Worm (Caenorhabditis elegans): ENCODE data around the gene K12H6.2.
A peak's percentile ranks its signal among the peaks of the same experiment; 100 is the strongest.

The K12H6.2 gene

DNA sequence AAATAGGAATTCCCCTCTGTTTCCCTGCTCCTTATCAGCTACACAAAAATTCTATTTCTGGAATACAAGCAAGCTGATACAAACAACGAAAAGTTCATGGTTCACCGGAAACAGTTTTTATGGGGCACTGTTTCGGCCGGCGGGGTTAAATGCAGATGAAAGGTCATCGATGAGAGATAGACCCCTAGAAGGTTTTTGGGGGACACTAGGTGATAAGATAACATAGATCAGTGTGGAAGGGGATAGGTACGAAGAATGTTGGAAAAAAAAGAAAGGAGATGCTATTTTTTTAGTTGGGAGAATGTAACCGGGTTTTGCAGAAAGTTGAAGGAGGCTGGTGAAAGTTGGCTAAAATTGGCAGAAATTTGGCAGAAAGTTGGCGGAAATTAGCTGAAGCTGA, 9.8 kb downstream of the K12H6.2 start:
- TF ChIP-seq nhr-129 (tag; optimal IDR thresholded peaks at IDR 0.05), result no peak

DNA sequence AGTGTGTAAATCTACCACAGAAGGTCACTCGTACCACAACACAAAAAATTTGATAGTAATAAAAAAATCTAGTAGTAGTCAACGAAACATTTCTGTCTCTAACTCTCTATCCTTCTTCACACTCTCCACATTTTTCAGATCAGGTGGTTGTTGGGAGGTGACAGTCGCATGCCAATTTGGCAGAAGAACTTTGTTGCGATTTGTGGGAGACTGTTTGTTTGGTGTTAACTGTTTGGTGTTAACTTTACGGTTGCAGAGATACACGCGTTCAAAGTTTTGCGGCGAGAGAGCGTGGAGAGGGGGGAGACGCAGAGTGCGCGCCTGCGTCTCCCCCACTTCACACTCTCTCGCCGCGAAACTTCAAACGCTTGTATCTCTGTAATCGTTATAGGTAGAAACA, 10.4 kb downstream of the K12H6.2 start:
- peak; percentile 56 for TF ChIP-seq nhr-25 (tag; optimal IDR thresholded peaks at IDR 0.05)
- TF ChIP-seq nhr-129 (tag; optimal IDR thresholded peaks at IDR 0.05), result peak; percentile 21
- TF ChIP-seq ztf-1 (GFP tag; conservative IDR thresholded peaks at IDR 0.05), result no peak

DNA sequence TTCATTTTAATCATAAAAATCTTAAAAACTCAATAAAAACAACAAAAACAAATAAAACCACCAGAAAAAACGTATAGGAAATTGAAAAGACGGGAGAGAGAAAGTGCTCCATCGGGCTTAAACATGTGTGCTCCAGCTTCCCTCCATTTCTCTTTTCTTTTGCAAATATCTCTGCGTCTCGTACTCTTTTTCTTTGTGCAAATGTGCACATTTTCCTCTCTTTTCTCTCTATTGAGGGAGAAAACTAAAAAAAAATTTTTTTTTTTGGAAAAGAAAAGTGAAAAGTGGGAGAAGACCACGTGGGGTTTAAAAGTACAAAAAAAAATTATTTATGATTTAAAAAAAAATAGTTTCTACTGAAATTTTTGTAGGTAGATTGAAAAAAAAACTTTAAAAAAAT, 11.1 kb downstream of the K12H6.2 start:
- no peak for TF ChIP-seq fos-1 (tag; optimal IDR thresholded peaks at IDR 0.05)
- peak in 1 of 2 experiments; percentile 72 for TF ChIP-seq mdl-1 (tag; optimal IDR thresholded peaks at IDR 0.05)
- TF ChIP-seq blmp-1 (tag; optimal IDR thresholded peaks at IDR 0.05; ENCODE audit: insufficient read depth), result peak; percentile 12
- peak; percentile 53 for TF ChIP-seq C34F6.9 (tag; optimal IDR thresholded peaks at IDR 0.05)
- TF ChIP-seq ztf-1 (GFP tag; conservative IDR thresholded peaks at IDR 0.05), result no peak
- peak; percentile 38 for TF ChIP-seq F13H6.1 (tag; optimal IDR thresholded peaks at IDR 0.05)
- peak; percentile 13 for TF ChIP-seq lin-13 (GFP tag; optimal IDR thresholded peaks at IDR 0.05)
- TF ChIP-seq lin-11 (tag; optimal IDR thresholded peaks at IDR 0.05), result no peak
- no peak for TF ChIP-seq mbf-1 (tag; optimal IDR thresholded peaks at IDR 0.05)
- TF ChIP-seq sma-9 (GFP tag; optimal IDR thresholded peaks at IDR 0.05), result peak; percentile 52
- TF ChIP-seq sma-9 (tag; optimal IDR thresholded peaks at IDR 0.05), result no peak
- peak in 1 of 2 experiments; percentile 65 for TF ChIP-seq lsy-2 (tag; optimal IDR thresholded peaks at IDR 0.05)
- TF ChIP-seq Y55F3AM.14 (GFP tag; optimal IDR thresholded peaks at IDR 0.05), result no peak
- peak; percentile 2 for TF ChIP-seq nhr-129 (tag; optimal IDR thresholded peaks at IDR 0.05)
- TF ChIP-seq ztf-4 (tag; optimal IDR thresholded peaks at IDR 0.05), result no peak
- peak; percentile 78 for TF ChIP-seq unc-55 (GFP tag; optimal IDR thresholded peaks at IDR 0.05)

ce11 chrII:2802804-2803586, 12.3 kb downstream of the K12H6.2 start:
- no peak for TF ChIP-seq nhr-10 (tag; optimal IDR thresholded peaks at IDR 0.05)
- no peak for TF ChIP-seq elt-3 (tag; optimal IDR thresholded peaks at IDR 0.05)
- TF ChIP-seq F13H6.1 (tag; optimal IDR thresholded peaks at IDR 0.05), result no peak
- TF ChIP-seq nhr-12 (tag; optimal IDR thresholded peaks at IDR 0.05), result no peak
- no peak for TF ChIP-seq unc-62 (GFP tag; optimal IDR thresholded peaks at IDR 0.05)
- no peak for TF ChIP-seq nhr-23 (tag; optimal IDR thresholded peaks at IDR 0.05)
- no peak for TF ChIP-seq ceh-16 (tag; optimal IDR thresholded peaks at IDR 0.05)
- no peak for TF ChIP-seq unc-55 (GFP tag; optimal IDR thresholded peaks at IDR 0.05)
- no peak for TF ChIP-seq skn-1 (tag; optimal IDR thresholded peaks at IDR 0.05)
- TF ChIP-seq sma-9 (GFP tag; optimal IDR thresholded peaks at IDR 0.05), result peak; percentile 70
- no peak for TF ChIP-seq sma-9 (tag; optimal IDR thresholded peaks at IDR 0.05)
- TF ChIP-seq ama-1 (optimal IDR thresholded peaks at IDR 0.05), result no peak
- TF ChIP-seq mbf-1 (tag; optimal IDR thresholded peaks at IDR 0.05), result no peak
- no peak for TF ChIP-seq R02D3.7 (tag; optimal IDR thresholded peaks at IDR 0.05)
- no peak for TF ChIP-seq gmeb-1 (tag; optimal IDR thresholded peaks at IDR 0.05)
- TF ChIP-seq nhr-25 (tag; optimal IDR thresholded peaks at IDR 0.05), result no peak
- TF ChIP-seq fos-1 (tag; optimal IDR thresholded peaks at IDR 0.05), result peak; percentile 60
- peak; percentile 6 for TF ChIP-seq Y55F3AM.14 (GFP tag; optimal IDR thresholded peaks at IDR 0.05)
- TF ChIP-seq snpc-4 (tag; optimal IDR thresholded peaks at IDR 0.05), result no peak
- no peak for TF ChIP-seq lin-11 (tag; optimal IDR thresholded peaks at IDR 0.05)
- no peak for TF ChIP-seq ztf-4 (tag; optimal IDR thresholded peaks at IDR 0.05)
- TF ChIP-seq nhr-129 (tag; optimal IDR thresholded peaks at IDR 0.05), result no peak
- TF ChIP-seq egl-27 (tag; optimal IDR thresholded peaks at IDR 0.05), result peak; percentile 5
- no peak for TF ChIP-seq ZK546.5 (tag; optimal IDR thresholded peaks at IDR 0.05)
- peak; percentile 2 for TF ChIP-seq nhr-21 (tag; optimal IDR thresholded peaks at IDR 0.05)
- TF ChIP-seq nhr-6 (tag; optimal IDR thresholded peaks at IDR 0.05), result no peak
- TF ChIP-seq C34F6.9 (tag; optimal IDR thresholded peaks at IDR 0.05), result no peak
- TF ChIP-seq nhr-77 (tag; optimal IDR thresholded peaks at IDR 0.05), result no peak
- TF ChIP-seq crh-2 (tag; optimal IDR thresholded peaks at IDR 0.05), result peak; percentile 32
- TF ChIP-seq ztf-1 (GFP tag; conservative IDR thresholded peaks at IDR 0.05), result no peak
- TF ChIP-seq mab-5 (tag; optimal IDR thresholded peaks at IDR 0.05), result no peak
- TF ChIP-seq blmp-1 (tag; optimal IDR thresholded peaks at IDR 0.05; ENCODE audit: insufficient read depth), result no peak
- no peak for TF ChIP-seq nhr-11 (tag; optimal IDR thresholded peaks at IDR 0.05)
- TF ChIP-seq elt-1 (tag; optimal IDR thresholded peaks at IDR 0.05), result no peak
- TF ChIP-seq lsy-2 (tag; optimal IDR thresholded peaks at IDR 0.05), result no peak
- peak; percentile 2 for TF ChIP-seq lin-13 (GFP tag; optimal IDR thresholded peaks at IDR 0.05)
- TF ChIP-seq ceh-82 (tag; optimal IDR thresholded peaks at IDR 0.05), result no peak
- TF ChIP-seq zag-1 (tag; optimal IDR thresholded peaks at IDR 0.05), result no peak

Measured in whole organism, L2 larva.